Worm (Caenorhabditis elegans) whole organism, L3 larva: ENCODE results near the gene arl-8.
A peak's percentile ranks its signal among the peaks of the same experiment; 100 is the strongest.

Experiments used
- R02D3.7 ChIP-seq: fragments of 150-350 bp; optimal IDR thresholded peaks from 2 replicates; lab custom pipeline; 2014; ENCODE audit warnings: missing biosample characterization, missing genetic modification characterization
- ZK546.5 ChIP-seq: sonication (generic microtip); optimal IDR thresholded peaks from 2 replicates; lab custom pipeline; 2017; ENCODE audit warnings: missing biosample characterization, missing genetic modification characterization
- aly-2 ChIP-seq: fragments of 150-350 bp; optimal IDR thresholded peaks from 2 replicates; lab custom pipeline; 2014; ENCODE audit warnings: missing biosample characterization, missing genetic modification characterization
- ama-1 ChIP-seq: fragments of 150-350 bp; optimal IDR thresholded peaks from 2 replicates; lab custom pipeline; 2018
- ceh-16 ChIP-seq: sonication (generic microtip); optimal IDR thresholded peaks from 2 replicates; lab custom pipeline; 2017; ENCODE audit warnings: missing biosample characterization, missing genetic modification characterization
- ceh-28 ChIP-seq: fragments of 150-350 bp; optimal IDR thresholded peaks from 2 replicates; lab custom pipeline; 2014; ENCODE audit warnings: missing biosample characterization, missing genetic modification reagents, missing genetic modification characterization
- ceh-82 ChIP-seq: fragments of 150-350 bp; optimal IDR thresholded peaks from 2 replicates; lab custom pipeline; 2014; ENCODE audit warnings: missing biosample characterization, missing genetic modification characterization
- ceh-9 ChIP-seq: sonication (generic microtip); optimal IDR thresholded peaks from 2 replicates; lab custom pipeline; 2018; ENCODE audit warnings: missing biosample characterization, missing genetic modification characterization
- daf-12 ChIP-seq: fragments of 150-350 bp; optimal IDR thresholded peaks from 2 replicates; lab custom pipeline; 2014; ENCODE audit warnings: missing biosample characterization, missing genetic modification reagents, missing genetic modification characterization
- egl-27 ChIP-seq: sonication (generic microtip); optimal IDR thresholded peaks from 4 replicates; lab custom pipeline; 2017; ENCODE audit warnings: missing biosample characterization, missing genetic modification reagents, missing genetic modification characterization
- egl-5 ChIP-seq: fragments of 150-350 bp; optimal IDR thresholded peaks from 2 replicates; lab custom pipeline; 2017; ENCODE audit warnings: missing biosample characterization, missing genetic modification reagents, missing genetic modification characterization, inconsistent platforms
- elt-1 ChIP-seq: fragments of 150-350 bp; optimal IDR thresholded peaks from 2 replicates; lab custom pipeline; 2014; ENCODE audit warnings: missing biosample characterization, missing genetic modification characterization
- elt-2 ChIP-seq: sonication (generic microtip); optimal IDR thresholded peaks from 2 replicates; lab custom pipeline; 2016; ENCODE audit warnings: missing genetic modification reagents, mild to moderate bottlenecking, missing genetic modification characterization, missing compliant biosample characterization
- elt-3 ChIP-seq, 3 experiments: fragments of 150-350 bp in 1 of 3; sonication (generic microtip) in 2 of 3; optimal IDR thresholded peaks; 2 replicates in 2 of 3; 4 replicates in 1 of 3; lab custom pipeline; 2014 to 2017; ENCODE audit warnings: missing biosample characterization in 3 of 3, missing genetic modification characterization in 3 of 3
- eor-1 ChIP-seq, 2 experiments: fragments of 150-350 bp; optimal IDR thresholded peaks; 2 replicates each; lab custom pipeline; 2014 to 2018; ENCODE audit warnings: missing biosample characterization in 2 of 2, missing genetic modification characterization in 2 of 2
- fkh-10 ChIP-seq: sonication (generic microtip); optimal IDR thresholded peaks from 2 replicates; lab custom pipeline; 2017; ENCODE audit warnings: missing biosample characterization, missing genetic modification reagents, missing genetic modification characterization
- fkh-2 ChIP-seq: fragments of 150-350 bp; optimal IDR thresholded peaks from 2 replicates; lab custom pipeline; 2014; ENCODE audit warnings: missing biosample characterization, missing genetic modification reagents, missing genetic modification characterization
- fos-1 ChIP-seq: fragments of 150-350 bp; optimal IDR thresholded peaks from 2 replicates; lab custom pipeline; 2014; ENCODE audit warnings: missing biosample characterization, missing genetic modification characterization
- hmg-11 ChIP-seq: sonication (generic microtip); optimal IDR thresholded peaks from 2 replicates; lab custom pipeline; 2016; ENCODE audit warnings: missing genetic modification characterization, missing compliant biosample characterization
- jun-1 ChIP-seq: fragments of 150-350 bp; optimal IDR thresholded peaks from 2 replicates; lab custom pipeline; 2014; ENCODE audit warnings: missing biosample characterization, missing genetic modification reagents, missing genetic modification characterization
- lin-15B ChIP-seq: fragments of 150-350 bp; optimal IDR thresholded peaks from 2 replicates; lab custom pipeline; 2014; ENCODE audit warnings: missing biosample characterization, missing genetic modification characterization
- lin-39 ChIP-seq: fragments of 150-350 bp; optimal IDR thresholded peaks from 2 replicates; lab custom pipeline; 2018; ENCODE audit warnings: missing biosample characterization, missing genetic modification reagents, missing genetic modification characterization
- lsy-12 ChIP-seq: sonication (generic microtip); optimal IDR thresholded peaks from 2 replicates; lab custom pipeline; 2016; ENCODE audit warnings: mild to moderate bottlenecking, missing genetic modification characterization, missing compliant biosample characterization
- mdl-1 ChIP-seq: fragments of 150-350 bp; optimal IDR thresholded peaks from 2 replicates; lab custom pipeline; 2014; ENCODE audit warnings: missing biosample characterization, missing genetic modification characterization
- mml-1 ChIP-seq: fragments of 150-350 bp; sonication (generic microtip); optimal IDR thresholded peaks from 3 replicates; lab custom pipeline; 2014; ENCODE audit warnings: missing biosample characterization, missing genetic modification characterization
- nfya-1 ChIP-seq: sonication (generic microtip); optimal IDR thresholded peaks from 2 replicates; lab custom pipeline; 2017; ENCODE audit warnings: missing genetic modification characterization, mild to moderate bottlenecking, missing compliant biosample characterization, antibody characterized with exemption, moderate library complexity; ENCODE audit not compliant: insufficient read depth
- nhr-11 ChIP-seq: fragments of 150-350 bp; optimal IDR thresholded peaks from 2 replicates; lab custom pipeline; 2014; ENCODE audit warnings: missing biosample characterization, missing genetic modification characterization
- nhr-12 ChIP-seq: fragments of 150-350 bp; optimal IDR thresholded peaks from 2 replicates; lab custom pipeline; 2014; ENCODE audit warnings: missing biosample characterization, missing genetic modification characterization
- nhr-23 ChIP-seq: fragments of 150-350 bp; optimal IDR thresholded peaks from 2 replicates; lab custom pipeline; 2014; ENCODE audit warnings: missing biosample characterization, missing genetic modification reagents, missing genetic modification characterization
- nhr-237 ChIP-seq: fragments of 150-350 bp; optimal IDR thresholded peaks from 2 replicates; lab custom pipeline; 2014; ENCODE audit warnings: missing biosample characterization, missing genetic modification characterization
- nhr-25 ChIP-seq: sonication (generic microtip); optimal IDR thresholded peaks from 2 replicates; lab custom pipeline; 2017; ENCODE audit warnings: missing biosample characterization, missing genetic modification characterization
- nhr-28 ChIP-seq: fragments of 150-350 bp; optimal IDR thresholded peaks from 2 replicates; lab custom pipeline; 2014; ENCODE audit warnings: missing biosample characterization, missing genetic modification characterization
- nhr-43 ChIP-seq: sonication (generic microtip); optimal IDR thresholded peaks from 2 replicates; lab custom pipeline; 2016; ENCODE audit warnings: mild to moderate bottlenecking, missing genetic modification characterization, missing compliant biosample characterization; ENCODE audit not compliant: poor library complexity, severe bottlenecking
- nhr-67 ChIP-seq: fragments of 150-350 bp; optimal IDR thresholded peaks from 2 replicates; lab custom pipeline; 2014; ENCODE audit warnings: missing biosample characterization, missing genetic modification characterization
- nhr-76 ChIP-seq: fragments of 150-350 bp; sonication (generic microtip); optimal IDR thresholded peaks from 5 replicates; lab custom pipeline; 2014; ENCODE audit warnings: missing biosample characterization, missing genetic modification characterization
- nhr-77 ChIP-seq: fragments of 150-350 bp; optimal IDR thresholded peaks from 2 replicates; lab custom pipeline; 2014; ENCODE audit warnings: missing biosample characterization, missing genetic modification characterization
- pha-4 ChIP-seq: fragments of 150-350 bp; optimal IDR thresholded peaks from 2 replicates; lab custom pipeline; 2014; ENCODE audit warnings: missing biosample characterization, missing genetic modification reagents, missing genetic modification characterization
- pqm-1 ChIP-seq: fragments of 150-350 bp; optimal IDR thresholded peaks from 2 replicates; lab custom pipeline; 2017; ENCODE audit warnings: missing biosample characterization, missing genetic modification characterization, inconsistent platforms
- sea-2 ChIP-seq: fragments of 150-350 bp; sonication (generic microtip); optimal IDR thresholded peaks from 4 replicates; lab custom pipeline; 2014; ENCODE audit warnings: missing biosample characterization, missing genetic modification reagents, missing genetic modification characterization
- skn-1 ChIP-seq: fragments of 150-350 bp; optimal IDR thresholded peaks from 2 replicates; lab custom pipeline; 2014; ENCODE audit warnings: missing biosample characterization, missing genetic modification characterization
- snpc-4 ChIP-seq: fragments of 150-350 bp; optimal IDR thresholded peaks from 2 replicates; lab custom pipeline; 2014; ENCODE audit warnings: missing biosample characterization, missing genetic modification characterization
- tbx-2 ChIP-seq: sonication (generic microtip); optimal IDR thresholded peaks from 2 replicates; lab custom pipeline; 2016; ENCODE audit warnings: mild to moderate bottlenecking, missing genetic modification characterization, missing compliant biosample characterization
- unc-39 ChIP-seq: sonication (generic microtip); optimal IDR thresholded peaks from 4 replicates; lab custom pipeline; 2017; ENCODE audit warnings: missing biosample characterization, missing genetic modification characterization
- unc-62 ChIP-seq: fragments of 150-350 bp; sonication (generic microtip); optimal IDR thresholded peaks from 4 replicates; lab custom pipeline; 2014; ENCODE audit warnings: missing biosample characterization, missing genetic modification reagents, missing genetic modification characterization
- zag-1 ChIP-seq: fragments of 150-350 bp; optimal IDR thresholded peaks from 2 replicates; lab custom pipeline; 2014; ENCODE audit warnings: missing biosample characterization, missing genetic modification characterization
- ztf-11 ChIP-seq: fragments of 150-350 bp; optimal IDR thresholded peaks from 2 replicates; lab custom pipeline; 2014; ENCODE audit warnings: missing biosample characterization, missing genetic modification characterization
- ztf-4 ChIP-seq: fragments of 150-350 bp; optimal IDR thresholded peaks from 2 replicates; lab custom pipeline; 2014; ENCODE audit warnings: missing biosample characterization, missing genetic modification characterization

The arl-8 gene

DNA sequence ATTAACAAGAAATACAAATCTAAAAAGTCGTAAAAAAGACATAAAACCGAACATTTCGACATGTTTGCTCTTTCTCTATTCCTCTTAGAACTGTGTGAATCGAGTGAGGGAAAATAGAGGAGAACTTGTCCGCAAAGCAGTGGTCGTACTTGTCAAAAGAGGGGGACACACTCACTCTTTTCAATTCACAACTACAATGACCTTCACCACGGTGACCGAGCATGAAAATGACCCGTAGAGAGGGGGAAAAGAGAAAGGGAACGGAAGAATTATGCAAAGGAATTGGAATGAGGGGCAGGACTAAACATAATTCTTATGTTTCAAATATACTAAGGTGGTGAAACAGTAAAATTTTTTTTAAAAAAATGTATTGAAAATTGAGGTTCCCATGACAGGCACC lies 35.6 kb downstream of the arl-8 start:
- no peak for TF ChIP-seq eor-1 (tag; optimal IDR thresholded peaks at IDR 0.05; lab: Kevin White, UChicago)
- peak; percentile 44 for TF ChIP-seq hmg-11 (tag; lab: Kevin White, UChicago)
- TF ChIP-seq daf-12 (tag; lab: Kevin White, UChicago): no peak
- TF ChIP-seq nfya-1 (tag; lab: Kevin White, UChicago): no peak
- no peak for TF ChIP-seq ZK546.5 (tag; lab: Kevin White, UChicago)
- TF ChIP-seq mdl-1 (tag; lab: Kevin White, UChicago): no peak
- TF ChIP-seq pha-4 (tag; lab: Kevin White, UChicago): peak; percentile 34
- TF ChIP-seq ceh-16 (tag; lab: Kevin White, UChicago): no peak
- TF ChIP-seq, all 47 proteins: peak for 2

DNA sequence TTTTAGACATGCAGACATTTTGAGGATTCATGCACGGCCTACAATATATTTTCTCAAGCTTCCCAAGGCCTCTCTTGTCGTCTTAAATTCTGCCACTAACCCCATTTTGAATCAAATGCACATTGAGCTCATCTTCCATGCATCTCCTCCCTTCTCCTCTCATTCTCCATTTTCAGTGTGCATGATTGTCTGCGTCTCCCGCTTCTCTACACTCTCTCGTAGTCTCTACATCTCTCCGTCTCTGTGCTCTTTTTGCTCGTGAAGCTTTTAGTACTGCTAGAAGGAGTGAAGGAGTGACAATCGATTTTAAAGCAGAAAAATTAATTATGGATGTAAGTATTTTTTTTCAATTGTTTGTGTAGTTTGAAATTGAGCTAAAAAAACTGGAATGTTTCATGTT lies 38.9 kb downstream of the arl-8 start, which contains the start of gene Y57G11C.22:
Gene Y57G11C.22 (plus strand): TSS at position 327 of the 400 bp plus-strand sequence.
- TF ChIP-seq egl-5 (peak; percentile 39), lin-15B (tag; lab: Kevin White, UChicago) (peak; percentile 6), unc-62 (GFP tag; lab: Kevin White, UChicago) (no peak), nhr-25 (no peak), nfya-1 (tag; lab: Kevin White, UChicago) (peak; percentile 60), ztf-11 (tag; lab: Kevin White, UChicago) (no peak), nhr-43 (no peak), fkh-10 (GFP tag; lab: Kevin White, UChicago) (no peak), ceh-16 (tag; lab: Kevin White, UChicago) (no peak), ztf-4 (no peak)
- TF ChIP-seq, all 47 proteins: peak for 3

DNA sequence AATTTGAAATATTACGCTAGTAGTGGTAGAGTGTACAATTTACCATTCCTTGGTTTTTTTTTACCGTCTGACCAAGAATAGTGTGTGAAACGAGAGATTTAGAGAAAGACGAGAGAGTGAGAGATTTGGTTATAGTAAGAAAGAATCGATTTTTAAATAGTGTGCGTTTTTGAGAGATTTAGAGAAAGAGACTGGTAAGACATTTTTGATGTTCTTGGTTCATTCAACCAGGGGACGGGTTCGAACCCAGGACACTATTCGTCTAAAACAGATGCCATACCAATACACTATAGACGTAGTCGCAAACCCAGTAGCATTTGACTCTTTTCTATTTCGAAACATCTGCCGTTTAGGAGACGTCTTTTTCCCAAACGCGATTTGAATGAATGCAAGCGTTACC lies 40.1 kb downstream of the arl-8 start:
- TF ChIP-seq egl-27 (peak; percentile 64), ceh-9 (tag; lab: Kevin White, UChicago) (no peak), mdl-1 (tag; lab: Kevin White, UChicago) (no peak), hmg-11 (tag; lab: Kevin White, UChicago) (peak; percentile 96), elt-1 (tag; lab: Kevin White, UChicago) (no peak), nhr-12 (tag; lab: Kevin White, UChicago) (no peak), skn-1 (tag; lab: Kevin White, UChicago) (peak; percentile 30), sea-2 (GFP tag; lab: Kevin White, UChicago) (no peak), pha-4 (tag; lab: Kevin White, UChicago) (peak; percentile 23), ceh-82 (tag; lab: Kevin White, UChicago) (peak; percentile 76), elt-3 (tag; optimal IDR thresholded peaks at IDR 0.05; lab: Kevin White, UChicago) (no peak), egl-5 (peak; percentile 48), mml-1 (tag; lab: Kevin White, UChicago) (no peak), snpc-4 (peak; percentile 73), nhr-76 (no peak), nhr-43 (peak; percentile 94), eor-1 (tag; optimal IDR thresholded peaks at IDR 0.05; lab: Kevin White, UChicago) (no peak), pqm-1 (tag; lab: Kevin White, UChicago) (no peak), lin-39 (tag; lab: Kevin White, UChicago) (peak; percentile 85), zag-1 (peak; percentile 5), tbx-2 (peak; percentile 89), ZK546.5 (tag; lab: Kevin White, UChicago) (no peak), jun-1 (tag; lab: Kevin White, UChicago) (peak; percentile 36), nfya-1 (tag; lab: Kevin White, UChicago) (peak; percentile 76), nhr-28 (tag; lab: Kevin White, UChicago) (no peak), ama-1 (lab: Kevin White, UChicago) (peak; percentile 13), elt-2 (tag; lab: Kevin White, UChicago) (peak; percentile 31), unc-39 (no peak), nhr-11 (no peak), nhr-237 (no peak), fos-1 (tag; lab: Kevin White, UChicago) (peak; percentile 69), lsy-12 (tag; lab: Kevin White, UChicago) (no peak), ceh-16 (tag; lab: Kevin White, UChicago) (no peak), daf-12 (tag; lab: Kevin White, UChicago) (no peak), ceh-28 (tag; lab: Kevin White, UChicago) (peak; percentile 91), aly-2 (tag; lab: Kevin White, UChicago) (peak; percentile 43), ztf-4 (no peak), fkh-10 (GFP tag; lab: Kevin White, UChicago) (no peak), fkh-2 (tag; lab: Kevin White, UChicago) (no peak), nhr-77 (peak; percentile 12), nhr-67 (tag; lab: Kevin White, UChicago) (peak; percentile 14), R02D3.7 (tag; lab: Kevin White, UChicago) (peak; percentile 68), unc-62 (GFP tag; lab: Kevin White, UChicago) (peak; percentile 59), ztf-11 (tag; lab: Kevin White, UChicago) (no peak), lin-15B (tag; lab: Kevin White, UChicago) (peak; percentile 53), nhr-25 (peak; percentile 87), nhr-23 (peak; percentile 81)
